Fruit fly (Drosophila melanogaster): ENCODE results near the gene Flo2.

The Flo2 gene

DNA sequence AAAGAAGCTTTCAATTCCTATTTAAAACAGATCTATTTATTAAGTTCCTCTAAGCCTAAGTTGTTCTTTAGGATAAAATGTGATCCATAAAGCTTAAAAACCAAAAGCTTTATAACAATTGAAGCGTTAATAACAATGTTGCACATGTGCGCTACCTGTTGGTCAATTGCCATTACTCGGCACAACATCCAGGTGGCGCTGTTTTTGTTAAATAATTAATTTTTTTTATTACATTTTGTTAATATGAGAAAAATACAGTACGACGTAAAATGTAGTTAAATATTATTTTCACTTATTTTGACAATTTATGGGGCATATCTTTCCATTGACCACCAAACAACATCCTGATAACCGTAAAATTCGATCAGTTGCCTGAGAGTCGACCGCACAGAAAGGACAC lies 114.7 kb downstream of the Flo2 start (continued):
- no peak for TF ChIP-seq Scr (GFP tag; IDR thresholded peaks at IDR 0.05; ENCODE audit: partially characterized antibody)
- peak; percentile 68 for TF ChIP-seq Bgb (GFP tag; IDR thresholded peaks at IDR 0.05; ENCODE audit: partially characterized antibody)
- TF ChIP-seq Sry-β (GFP tag; optimal IDR thresholded peaks at IDR 0.05): peak; percentile 81
- peak; percentile 15 for TF ChIP-seq gsb-n (tag; optimal IDR thresholded peaks at IDR 0.05)
- TF ChIP-seq tin (GFP tag; optimal IDR thresholded peaks at IDR 0.05): peak; percentile 21
- no peak for TF ChIP-seq zfh1 (GFP tag; IDR thresholded peaks at IDR 0.05)
- TF ChIP-seq ro (GFP tag; IDR thresholded peaks at IDR 0.05): no peak
- peak; percentile 43; the same call in 1 of the 3 replicates for TF ChIP-seq CG17361 (GFP tag; IDR thresholded peaks at IDR 0.05)
- TF ChIP-seq dati (GFP tag; IDR thresholded peaks at IDR 0.05): no peak
- TF ChIP-seq Meics (GFP tag; optimal IDR thresholded peaks at IDR 0.05): peak; percentile 44
- peak; percentile 97 for TF ChIP-seq Dip2 (GFP tag; IDR thresholded peaks at IDR 0.05)
- TF ChIP-seq trem (tag; optimal IDR thresholded peaks at IDR 0.05): peak; percentile 34
- no peak for TF ChIP-seq emc (GFP tag; optimal IDR thresholded peaks at IDR 0.05)
- TF ChIP-seq gem (tag; optimal IDR thresholded peaks at IDR 0.05): peak; percentile 45
- TF ChIP-seq CG7963 (GFP tag; IDR thresholded peaks at IDR 0.05; ENCODE audit: partially characterized antibody): no peak
- TF ChIP-seq CG3163 (GFP tag; optimal IDR thresholded peaks at IDR 0.05): no peak
- peak; percentile 53 for TF ChIP-seq Xbp1 (GFP tag; optimal IDR thresholded peaks at IDR 0.05)
- TF ChIP-seq Abd-B (GFP tag; optimal IDR thresholded peaks at IDR 0.05): peak; percentile 41
- no peak for TF ChIP-seq trh (GFP tag; optimal IDR thresholded peaks at IDR 0.05)
- no peak for TF ChIP-seq MESR4 (GFP tag; optimal IDR thresholded peaks at IDR 0.05)
- TF ChIP-seq CG12391 (tag; optimal IDR thresholded peaks at IDR 0.05): no peak
- TF ChIP-seq Hmr (GFP tag; optimal IDR thresholded peaks at IDR 0.05): peak; percentile 56
- no peak for TF ChIP-seq Neu2 (GFP tag; optimal IDR thresholded peaks at IDR 0.05; ENCODE audit: borderline replicate concordance)
- no peak for TF ChIP-seq mam (GFP tag; optimal IDR thresholded peaks at IDR 0.05)
- TF ChIP-seq CrebB (tag; optimal IDR thresholded peaks at IDR 0.05): no peak
- peak; percentile 9 for TF ChIP-seq CG4424 (GFP tag; optimal IDR thresholded peaks at IDR 0.05)
- TF ChIP-seq Dbx (GFP tag; IDR thresholded peaks at IDR 0.05): 0 out of 3 replicates have a peak, but pooled peaks have one; percentile 21
- TF ChIP-seq vvl (GFP tag; IDR thresholded peaks at IDR 0.05): peak; percentile 41; the same call in 1 of the 2 replicates
- peak; percentile 47; the same call in 1 of the 2 replicates for TF ChIP-seq slbo (GFP tag; IDR thresholded peaks at IDR 0.05)
- TF ChIP-seq CG13123 (GFP tag; optimal IDR thresholded peaks at IDR 0.05): no peak
- TF ChIP-seq CG10267 (tag; optimal IDR thresholded peaks at IDR 0.05): peak; percentile 25
- peak; percentile 30; the same call in 1 of the 3 replicates for TF ChIP-seq jigr1 (GFP tag; IDR thresholded peaks at IDR 0.05)
- no peak for TF ChIP-seq CG11085 (GFP tag; IDR thresholded peaks at IDR 0.05)
- peak; percentile 27 for TF ChIP-seq CG9817 (tag; optimal IDR thresholded peaks at IDR 0.05)
- TF ChIP-seq Rfx (GFP tag; IDR thresholded peaks at IDR 0.05): peak; percentile 66
- peak; percentile 20 for TF ChIP-seq CG18262 (tag; optimal IDR thresholded peaks at IDR 0.05)
- TF ChIP-seq CG15601 (tag; optimal IDR thresholded peaks at IDR 0.05): peak; percentile 33
- no peak for TF ChIP-seq gt (GFP tag; IDR thresholded peaks at IDR 0.05)
- no peak for TF ChIP-seq CG14050 (GFP tag; IDR thresholded peaks at IDR 0.05)
- TF ChIP-seq Rx (GFP tag; IDR thresholded peaks at IDR 0.05): no peak
- peak; percentile 98 for TF ChIP-seq CTCF (GFP tag; optimal IDR thresholded peaks at IDR 0.05)
- TF ChIP-seq ci (GFP tag; IDR thresholded peaks at IDR 0.05): peak; percentile 50; the same call in 2 of the 3 replicates
- TF ChIP-seq CG3726 (GFP tag; IDR thresholded peaks at IDR 0.05): no peak
- TF ChIP-seq Nf-YB (GFP tag; optimal IDR thresholded peaks at IDR 0.05): no peak
- no peak for TF ChIP-seq vnd (GFP tag; IDR thresholded peaks at IDR 0.05; ENCODE audit: partially characterized antibody)
- TF ChIP-seq Sox102F (GFP tag; optimal IDR thresholded peaks at IDR 0.05): peak; percentile 48
- no peak for TF ChIP-seq Vsx1 (GFP tag; optimal IDR thresholded peaks at IDR 0.05)
- TF ChIP-seq CG13287 (GFP tag; IDR thresholded peaks at IDR 0.05; ENCODE audit: partially characterized antibody): peak; percentile 9; the same call in 1 of the 2 replicates
- TF ChIP-seq CG42726 (GFP tag; IDR thresholded peaks at IDR 0.05; ENCODE audit: partially characterized antibody): no peak
- TF ChIP-seq crol (GFP tag; IDR thresholded peaks at IDR 0.05): no peak
- TF ChIP-seq run (tag; optimal IDR thresholded peaks at IDR 0.05): no peak
